Worm (Caenorhabditis elegans): ENCODE results near the gene vps-33.2.

DNA sequence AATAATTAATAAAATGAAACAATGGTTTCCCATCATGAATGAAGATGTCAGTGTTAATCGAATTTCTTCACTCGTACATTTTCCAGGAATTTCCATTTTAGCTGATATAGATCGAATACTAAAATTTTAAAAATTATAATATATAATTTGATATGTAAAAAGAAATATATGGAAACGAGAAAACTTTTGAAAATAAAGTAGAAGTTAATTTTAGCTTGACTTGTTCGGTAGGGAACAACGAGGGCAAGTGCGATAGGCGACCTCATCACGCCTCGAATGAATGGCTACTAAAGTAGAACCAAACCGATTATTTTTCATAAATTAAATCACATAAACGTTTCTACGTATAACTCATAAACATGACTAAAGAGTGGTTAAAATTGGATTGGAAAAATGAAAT, 22.6 kb upstream of the vps-33.2 start, which contains the start of gene sra-31:
- no peak for TF ChIP-seq hmg-20 (GFP tag; IDR thresholded peaks at IDR 0.05)
- no peak for TF ChIP-seq hsf-1 (GFP tag; IDR thresholded peaks at IDR 0.05)
- TF ChIP-seq snpc-4 (GFP tag; optimal IDR thresholded peaks at IDR 0.05), result no peak
- TF ChIP-seq snpc-4 (tag; optimal IDR thresholded peaks at IDR 0.05), result no peak
- TF ChIP-seq him-1 (tag; optimal IDR thresholded peaks at IDR 0.05), result no peak
- TF ChIP-seq pha-4 (tag; optimal IDR thresholded peaks at IDR 0.05), result no peak
- no peak for TF ChIP-seq unc-62 (GFP tag; optimal IDR thresholded peaks at IDR 0.05)
- TF ChIP-seq egl-44 (GFP tag; IDR thresholded peaks at IDR 0.05), result no peak
- no peak for TF ChIP-seq madf-10 (tag; optimal IDR thresholded peaks at IDR 0.05)
- TF ChIP-seq ceh-40 (GFP tag; IDR thresholded peaks at IDR 0.05), result no peak
- no peak for TF ChIP-seq nfya-1 (tag; optimal IDR thresholded peaks at IDR 0.05; ENCODE audit: borderline replicate concordance, insufficient read depth)

Data from whole organism, young adult.